Worm (Caenorhabditis elegans) whole organism, mixed stage, embryonic: Measurements from ENCODE around the gene K09E2.1.

Source experiments
- nhr-12 ChIP-seq: fragments of 150-350 bp; optimal IDR thresholded peaks from 2 replicates; lab custom pipeline; 2014; ENCODE audit warnings: missing biosample characterization, missing genetic modification characterization
- nhr-28 ChIP-seq: fragments of 150-350 bp; optimal IDR thresholded peaks from 2 replicates; lab custom pipeline; 2014; ENCODE audit warnings: missing biosample characterization, missing genetic modification characterization

- no peak for TF ChIP-seq nhr-28
- no peak for TF ChIP-seq nhr-12
These were observed 19.2 kb upstream of the K09E2.1 start for ce11 chrX:8662452-8662851.
